Fruit fly (Drosophila melanogaster) whole organism, embryonic: ENCODE data around the gene Kdsr.
A peak's percentile ranks its signal among the peaks of the same experiment; 100 is the strongest.

ENCODE experiments used
- ATbp ChIP-seq: fragments of 200-800 bp; sonication (Bioruptor generic); optimal IDR thresholded peaks from 2 replicates; lab custom pipeline; 2017; ENCODE audit warnings: missing biosample characterization, mild to moderate bottlenecking, missing genetic modification characterization, missing genetic modification reagents
- Antp ChIP-seq: fragments of 200-800 bp; sonication (Bioruptor generic); optimal IDR thresholded peaks from 3 replicates; lab custom pipeline; 2016; ENCODE audit warnings: missing biosample characterization, missing genetic modification characterization
- CG10431 ChIP-seq: fragments of 200-800 bp; sonication (Bioruptor generic); optimal IDR thresholded peaks from 3 replicates; lab custom pipeline; 2018; ENCODE audit warnings: missing biosample characterization, mild to moderate bottlenecking, missing genetic modification characterization
- CG11456 ChIP-seq: fragments of 200-800 bp; sonication (Bioruptor generic); IDR thresholded peaks from 3 replicates; pipeline ENCODE4 v1.3.6; 2022; ENCODE audit warnings: missing biosample characterization, missing genetic modification characterization
- CG12391 ChIP-seq: fragments of 200-800 bp; sonication (Bioruptor generic); optimal IDR thresholded peaks from 3 replicates; lab custom pipeline; 2018; ENCODE audit warnings: missing biosample characterization, mild to moderate bottlenecking, missing genetic modification characterization, moderate library complexity
- CG12744 ChIP-seq: fragments of 200-800 bp; sonication (Bioruptor generic); optimal IDR thresholded peaks from 2 replicates; lab custom pipeline; 2016; ENCODE audit warnings: missing biosample characterization, missing genetic modification characterization
- CG12769 ChIP-seq: fragments of 200-800 bp; sonication (Bioruptor generic); optimal IDR thresholded peaks from 2 replicates; lab custom pipeline; 2019; ENCODE audit warnings: missing biosample characterization, mild to moderate bottlenecking, missing genetic modification characterization, moderate library complexity
- CG1602 ChIP-seq: fragments of 200-800 bp; sonication (Bioruptor generic); optimal IDR thresholded peaks from 3 replicates; lab custom pipeline; 2016; ENCODE audit warnings: missing biosample characterization, missing genetic modification characterization
- CG16813 ChIP-seq: fragments of 200-800 bp; sonication (Bioruptor generic); IDR thresholded peaks from 3 replicates; pipeline ENCODE4 v1.3.6; 2022; ENCODE audit warnings: missing biosample characterization, missing genetic modification characterization; ENCODE audit not compliant: partially characterized antibody
- CG18262 ChIP-seq: fragments of 200-800 bp; optimal IDR thresholded peaks from 3 replicates; lab custom pipeline; 2019; ENCODE audit warnings: missing biosample characterization, mild to moderate bottlenecking, missing genetic modification characterization, moderate library complexity
- CG1832 ChIP-seq: fragments of 200-800 bp; sonication (Bioruptor generic); optimal IDR thresholded peaks from 2 replicates; lab custom pipeline; 2017; ENCODE audit warnings: missing biosample characterization, mild to moderate bottlenecking, missing genetic modification characterization, inconsistent platforms
- CG2129 ChIP-seq: fragments of 200-800 bp; sonication (Bioruptor generic); IDR thresholded peaks from 2 replicates; pipeline ENCODE4 v1.3.6; 2022; ENCODE audit warnings: missing biosample characterization, missing genetic modification characterization; ENCODE audit not compliant: partially characterized antibody
- CG2875 ChIP-seq: fragments of 200-800 bp; sonication (Bioruptor generic); optimal IDR thresholded peaks from 2 replicates; lab custom pipeline; 2017; ENCODE audit warnings: missing biosample characterization, mild to moderate bottlenecking, missing genetic modification characterization, missing genetic modification reagents
- CG3407 ChIP-seq: fragments of 200-800 bp; sonication (Bioruptor generic); optimal IDR thresholded peaks from 2 replicates; lab custom pipeline; 2018; ENCODE audit warnings: missing biosample characterization, mild to moderate bottlenecking, missing genetic modification characterization
- CG34376 ChIP-seq: fragments of 200-800 bp; sonication (Bioruptor generic); optimal IDR thresholded peaks from 2 replicates; lab custom pipeline; 2018; ENCODE audit warnings: missing biosample characterization, mild to moderate bottlenecking, missing genetic modification characterization
- CG4617 ChIP-seq: fragments of 200-800 bp; sonication (Bioruptor generic); optimal IDR thresholded peaks from 3 replicates; lab custom pipeline; 2016; ENCODE audit warnings: missing biosample characterization, missing genetic modification characterization, borderline replicate concordance
- CoRest ChIP-seq: fragments of 200-800 bp; sonication (Bioruptor generic); optimal IDR thresholded peaks from 3 replicates; lab custom pipeline; 2018; ENCODE audit warnings: missing biosample characterization, mild to moderate bottlenecking, missing genetic modification characterization, moderate library complexity
- D ChIP-seq, 2 experiments: fragments of 200-800 bp in 1 of 2; fragments of >200 bp in 1 of 2; sonication (Bioruptor generic) in 1 of 2; optimal IDR thresholded peaks; 2 replicates in 1 of 2; 3 replicates in 1 of 2; lab custom pipeline; 2017; ENCODE audit warnings: mild to moderate bottlenecking in 1 of 2, missing biosample characterization in 1 of 2, missing genetic modification characterization in 1 of 2, missing genetic modification reagents in 1 of 2
- Dek ChIP-seq: fragments of 200-800 bp; sonication (Bioruptor generic); optimal IDR thresholded peaks from 3 replicates; lab custom pipeline; 2019; ENCODE audit warnings: missing biosample characterization, mild to moderate bottlenecking, missing genetic modification characterization, moderate library complexity
- Ets97D ChIP-seq: fragments of 200-800 bp; sonication (Bioruptor generic); optimal IDR thresholded peaks from 3 replicates; lab custom pipeline; 2016; ENCODE audit warnings: missing biosample characterization, missing genetic modification characterization
- HmgZ ChIP-seq: fragments of 200-800 bp; sonication (Bioruptor generic); optimal IDR thresholded peaks from 2 replicates; lab custom pipeline; 2018; ENCODE audit warnings: missing biosample characterization, mild to moderate bottlenecking, missing genetic modification characterization
- Hr51 ChIP-seq, 2 experiments: fragments of 200-800 bp; sonication (Bioruptor generic); optimal IDR thresholded peaks; 2 replicates in 1 of 2; 3 replicates in 1 of 2; lab custom pipeline; 2016 to 2018; ENCODE audit warnings: missing biosample characterization in 2 of 2, missing genetic modification characterization in 2 of 2, mild to moderate bottlenecking in 1 of 2, moderate library complexity in 1 of 2
- NC2β ChIP-seq: fragments of 200-800 bp; sonication (Bioruptor generic); optimal IDR thresholded peaks from 2 replicates; lab custom pipeline; 2016; ENCODE audit warnings: missing biosample characterization, missing genetic modification characterization
- NFAT ChIP-seq: fragments of 200-800 bp; sonication (Bioruptor generic); IDR thresholded peaks from 2 replicates; pipeline ENCODE4 v1.3.6; 2022; ENCODE audit warnings: missing biosample characterization, missing genetic modification characterization
- NK7.1 ChIP-seq: fragments of 200-800 bp; sonication (Bioruptor generic); optimal IDR thresholded peaks from 3 replicates; lab custom pipeline; 2016; ENCODE audit warnings: missing biosample characterization, missing genetic modification characterization
- abd-A ChIP-seq: fragments of 200-800 bp; sonication (Bioruptor generic); optimal IDR thresholded peaks from 3 replicates; lab custom pipeline; 2019; ENCODE audit warnings: missing biosample characterization, mild to moderate bottlenecking, missing genetic modification characterization, moderate library complexity
- amos ChIP-seq: fragments of 200-800 bp; sonication (Bioruptor generic); IDR thresholded peaks from 2 replicates; pipeline ENCODE4 v1.3.6; 2022; ENCODE audit warnings: missing biosample characterization, missing genetic modification characterization; ENCODE audit not compliant: partially characterized antibody
- ato ChIP-seq: fragments of 200-800 bp; sonication (Bioruptor generic); IDR thresholded peaks from 2 replicates; pipeline ENCODE4 v1.3.6; 2022; ENCODE audit warnings: missing biosample characterization, missing genetic modification characterization; ENCODE audit not compliant: partially characterized antibody
- bcd ChIP-seq: fragments of 200-800 bp; sonication (Bioruptor generic); optimal IDR thresholded peaks from 2 replicates; lab custom pipeline; 2017; ENCODE audit warnings: missing biosample characterization, mild to moderate bottlenecking, missing genetic modification characterization
- cas ChIP-seq: fragments of 200-800 bp; sonication (Bioruptor generic); IDR thresholded peaks from 2 replicates; pipeline ENCODE4 v1.3.6; 2022; ENCODE audit warnings: missing biosample characterization, missing genetic modification characterization
- chinmo ChIP-seq: fragments of 200-800 bp; sonication (Bioruptor generic); IDR thresholded peaks from 4 replicates; pipeline ENCODE4 v1.3.6; 2022; ENCODE audit warnings: missing biosample characterization, missing genetic modification characterization; ENCODE audit not compliant: partially characterized antibody
- ewg ChIP-seq: fragments of 200-800 bp; sonication (Bioruptor generic); optimal IDR thresholded peaks from 3 replicates; lab custom pipeline; 2017; ENCODE audit warnings: mild to moderate bottlenecking, missing biosample characterization, missing genetic modification reagents, missing genetic modification characterization
- fd3F ChIP-seq: fragments of 200-800 bp; sonication (Bioruptor generic); optimal IDR thresholded peaks from 2 replicates; lab custom pipeline; 2018; ENCODE audit warnings: missing biosample characterization, mild to moderate bottlenecking, missing genetic modification characterization, moderate library complexity
- fd64A ChIP-seq: fragments of 200-800 bp; sonication (Bioruptor generic); optimal IDR thresholded peaks from 3 replicates; lab custom pipeline; 2018; ENCODE audit warnings: missing biosample characterization, mild to moderate bottlenecking, missing genetic modification characterization
- fd96Cb ChIP-seq: fragments of 200-800 bp; sonication (Bioruptor generic); optimal IDR thresholded peaks from 2 replicates; lab custom pipeline; 2018; ENCODE audit warnings: missing biosample characterization, mild to moderate bottlenecking, missing genetic modification characterization, moderate library complexity
- her ChIP-seq: fragments of 200-800 bp; sonication (Bioruptor generic); optimal IDR thresholded peaks from 2 replicates; lab custom pipeline; 2016; ENCODE audit warnings: missing biosample characterization, missing genetic modification characterization
- inv ChIP-seq: fragments of 200-800 bp; sonication (Bioruptor generic); IDR thresholded peaks from 2 replicates; pipeline ENCODE4 v1.3.6; 2022; ENCODE audit warnings: missing biosample characterization, missing genetic modification characterization; ENCODE audit not compliant: partially characterized antibody
- kay ChIP-seq: fragments of 200-800 bp; sonication (Bioruptor generic); optimal IDR thresholded peaks from 2 replicates; lab custom pipeline; 2016; ENCODE audit warnings: missing biosample characterization, missing genetic modification characterization
- ken ChIP-seq: fragments of 200-800 bp; sonication (Bioruptor generic); IDR thresholded peaks from 3 replicates; pipeline ENCODE4 v1.3.6; 2022; ENCODE audit warnings: missing biosample characterization, missing genetic modification characterization
- luna ChIP-seq: fragments of 200-800 bp; sonication (Bioruptor generic); optimal IDR thresholded peaks from 2 replicates; lab custom pipeline; 2016; ENCODE audit warnings: missing biosample characterization, missing genetic modification characterization
- nau ChIP-seq: fragments of 200-800 bp; sonication (Bioruptor generic); optimal IDR thresholded peaks from 3 replicates; lab custom pipeline; 2017; ENCODE audit warnings: missing biosample characterization, mild to moderate bottlenecking, missing genetic modification characterization, missing genetic modification reagents
- oc ChIP-seq: fragments of 200-800 bp; sonication (Bioruptor generic); optimal IDR thresholded peaks from 2 replicates; lab custom pipeline; 2018; ENCODE audit warnings: missing biosample characterization, mild to moderate bottlenecking, missing genetic modification characterization, moderate library complexity
- pfk ChIP-seq: fragments of 200-800 bp; sonication (Bioruptor generic); optimal IDR thresholded peaks from 2 replicates; lab custom pipeline; 2018; ENCODE audit warnings: missing biosample characterization, mild to moderate bottlenecking, missing genetic modification characterization, moderate library complexity
- phol ChIP-seq: fragments of 200-800 bp; sonication (Bioruptor generic); optimal IDR thresholded peaks from 3 replicates; lab custom pipeline; 2018; ENCODE audit warnings: missing biosample characterization, mild to moderate bottlenecking, missing genetic modification characterization, moderate library complexity
- sr ChIP-seq: fragments of 200-800 bp; sonication (Bioruptor generic); IDR thresholded peaks from 3 replicates; pipeline ENCODE4 v1.3.6; 2022; ENCODE audit warnings: missing biosample characterization, missing genetic modification characterization

Gene Kdsr

dm6 chr3R:25258628-25259240, 3.6 kb downstream of the Kdsr start, which contains the start of gene CG11857 (continued):
- TF ChIP-seq nau (GFP tag; lab: Kevin White, UChicago) (no peak), CG12769 (peak; percentile 98), CG1602 (GFP tag; lab: Kevin White, UChicago) (peak; percentile 99), pfk (GFP tag; lab: Kevin White, UChicago) (peak; percentile 37), ewg (GFP tag; lab: Kevin White, UChicago) (peak; percentile 92), luna (GFP tag; lab: Kevin White, UChicago) (peak; percentile 91), CG4617 (GFP tag; lab: Kevin White, UChicago) (peak; percentile 99), fd64A (peak; percentile 78), sr (GFP tag; lab: Robert Waterston, UW) (peak; percentile 87; the same call in 2 of the 3 replicates), HmgZ (tag; lab: Kevin White, UChicago) (peak; percentile 99), CG10431 (GFP tag; lab: Kevin White, UChicago) (peak; percentile 82), fd96Cb (peak; percentile 98), D (optimal IDR thresholded peaks at IDR 0.05; lab: Kevin White, UChicago) (no peak), D (GFP tag; optimal IDR thresholded peaks at IDR 0.05; lab: Kevin White, UChicago) (peak; percentile 96), cas (GFP tag; lab: Robert Waterston, UW) (peak; percentile 98), NC2β (GFP tag; lab: Kevin White, UChicago) (peak; percentile 96), kay (GFP tag; lab: Kevin White, UChicago) (peak; percentile 98), CG12744 (GFP tag; lab: Kevin White, UChicago) (peak; percentile 95), oc (tag; lab: Kevin White, UChicago) (peak; percentile 94), CG34376 (GFP tag; lab: Kevin White, UChicago) (peak; percentile 97), abd-A (no peak), Dek (peak; percentile 98), ken (GFP tag; lab: Robert Waterston, UW) (peak; percentile 99), fd3F (GFP tag; lab: Kevin White, UChicago) (peak; percentile 98), bcd (GFP tag; lab: Kevin White, UChicago) (peak; percentile 97), Ets97D (GFP tag; lab: Kevin White, UChicago) (peak; percentile 95), CG2875 (peak; percentile 90), CoRest (tag; lab: Kevin White, UChicago) (peak; percentile 99), Hr51 (GFP tag; optimal IDR thresholded peaks at IDR 0.05; lab: Kevin White, UChicago) (peak; percentile 96 to 99), NK7.1 (GFP tag; lab: Kevin White, UChicago) (peak; percentile 93), CG1832 (GFP tag; lab: Kevin White, UChicago) (no peak), CG2129 (GFP tag; lab: Robert Waterston, UW) (peak; percentile 100), ATbp (GFP tag; lab: Kevin White, UChicago) (peak; percentile 92), CG3407 (GFP tag; lab: Kevin White, UChicago) (peak; percentile 94)

dm6 chr3R:25249145-25250141, 12.9 kb downstream of the Kdsr start, which contains the start of gene Nup358:
Gene Nup358 (plus strand): TSS chr3R:25249348.
- TF ChIP-seq ato (GFP tag; lab: Robert Waterston, UW) (peak; percentile 99), her (GFP tag; lab: Kevin White, UChicago) (no peak), NFAT (0 out of 2 replicates have a peak, but pooled peaks have one; percentile 31), phol (tag; lab: Kevin White, UChicago) (peak; percentile 73), CG16813 (GFP tag; lab: Robert Waterston, UW) (peak; percentile 98), CG11456 (GFP tag; lab: Robert Waterston, UW) (no peak), amos (peak; percentile 99), Antp (GFP tag; lab: Kevin White, UChicago) (no peak), inv (GFP tag; lab: Robert Waterston, UW) (peak; percentile 98), CG12391 (tag; lab: Kevin White, UChicago) (peak; percentile 55), HmgZ (tag; lab: Kevin White, UChicago) (peak; percentile 36), CG18262 (peak; percentile 25), chinmo (GFP tag; lab: Robert Waterston, UW) (peak; percentile 98)
